Fruit fly (Drosophila melanogaster): Measurements from ENCODE around the gene ect.
A peak's percentile ranks its signal among the peaks of the same experiment; 100 is the strongest.

The ect gene

DNA sequence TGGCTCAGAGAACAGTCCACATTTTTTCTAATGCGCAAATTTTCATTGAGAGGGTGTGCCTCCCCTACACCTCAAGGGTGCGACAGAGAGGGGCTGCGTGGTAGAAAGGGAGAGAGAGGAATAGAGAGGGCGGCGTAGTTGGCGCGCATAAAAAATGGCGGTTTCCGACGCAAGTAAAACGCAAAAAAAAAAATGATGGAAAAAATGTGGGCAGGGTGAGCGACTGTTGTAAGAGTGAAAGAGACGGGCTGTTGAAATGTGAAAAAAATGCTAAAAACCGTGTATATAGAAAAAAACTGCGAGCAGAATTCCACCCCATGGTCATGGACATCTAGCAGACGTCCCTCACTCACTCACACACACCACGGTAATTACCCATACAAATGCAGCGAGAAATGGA is 24.4 kb upstream of the ect start (continued):
- no peak for TF ChIP-seq zf30C (GFP tag; optimal IDR thresholded peaks at IDR 0.05)
- TF ChIP-seq CG18011 (GFP tag; optimal IDR thresholded peaks at IDR 0.05) = no peak
- no peak for TF ChIP-seq CG15073 (GFP tag; optimal IDR thresholded peaks at IDR 0.05)
- no peak for TF ChIP-seq CG16779 (GFP tag; IDR thresholded peaks at IDR 0.05)
- no peak for TF ChIP-seq Atf3 (GFP tag; optimal IDR thresholded peaks at IDR 0.05)
- TF ChIP-seq CG8089 (GFP tag; optimal IDR thresholded peaks at IDR 0.05) = no peak
- peak; percentile 44; the same call in 1 of the 2 replicates for TF ChIP-seq CG10321 (GFP tag; IDR thresholded peaks at IDR 0.05)
- TF ChIP-seq CG17829 (tag; optimal IDR thresholded peaks at IDR 0.05) = no peak
- TF ChIP-seq inv (GFP tag; IDR thresholded peaks at IDR 0.05; ENCODE audit: partially characterized antibody) = no peak
- no peak for TF ChIP-seq Antp (GFP tag; optimal IDR thresholded peaks at IDR 0.05)
- TF ChIP-seq sna (GFP tag; IDR thresholded peaks at IDR 0.05; ENCODE audit: partially characterized antibody) = no peak
- no peak for TF ChIP-seq Chrac-16 (GFP tag; optimal IDR thresholded peaks at IDR 0.05)
- no peak for TF ChIP-seq CG31365 (tag; optimal IDR thresholded peaks at IDR 0.05)
- no peak for TF ChIP-seq dysf (GFP tag; IDR thresholded peaks at IDR 0.05)
- TF ChIP-seq Nf-YC (tag; optimal IDR thresholded peaks at IDR 0.05) = peak; percentile 79
- no peak for TF ChIP-seq CG9727 (GFP tag; optimal IDR thresholded peaks at IDR 0.05)
- TF ChIP-seq Abd-B (GFP tag; optimal IDR thresholded peaks at IDR 0.05) = no peak
- no peak for TF ChIP-seq slp2 (GFP tag; optimal IDR thresholded peaks at IDR 0.05)
- TF ChIP-seq CG4730 (GFP tag; IDR thresholded peaks at IDR 0.05) = no peak
- TF ChIP-seq CG7928 (GFP tag; optimal IDR thresholded peaks at IDR 0.05) = no peak
- no peak for TF ChIP-seq CG18262 (tag; optimal IDR thresholded peaks at IDR 0.05)
- no peak for TF ChIP-seq CG12299 (tag; optimal IDR thresholded peaks at IDR 0.05)
- TF ChIP-seq CG14965 (GFP tag; optimal IDR thresholded peaks at IDR 0.05; ENCODE audit: borderline replicate concordance) = no peak
- TF ChIP-seq eyg (GFP tag; optimal IDR thresholded peaks at IDR 0.05) = no peak
- no peak for TF ChIP-seq Ssrp (tag; optimal IDR thresholded peaks at IDR 0.05)
- TF ChIP-seq jing (GFP tag; optimal IDR thresholded peaks at IDR 0.05) = no peak
- no peak for TF ChIP-seq lov (optimal IDR thresholded peaks at IDR 0.05)
- no peak for TF ChIP-seq lov (GFP tag; IDR thresholded peaks at IDR 0.05)
- no peak for TF ChIP-seq Dp (GFP tag; optimal IDR thresholded peaks at IDR 0.05)
- no peak for TF ChIP-seq btn (GFP tag; optimal IDR thresholded peaks at IDR 0.05)
- no peak for TF ChIP-seq nmo (GFP tag; optimal IDR thresholded peaks at IDR 0.05)
- TF ChIP-seq dm (GFP tag; optimal IDR thresholded peaks at IDR 0.05) = no peak
- TF ChIP-seq Bgb (GFP tag; IDR thresholded peaks at IDR 0.05; ENCODE audit: partially characterized antibody) = peak; percentile 18; the same call in 1 of the 2 replicates
- TF ChIP-seq sens-2 (GFP tag; IDR thresholded peaks at IDR 0.05) = no peak
- TF ChIP-seq CG2199 (GFP tag; IDR thresholded peaks at IDR 0.05) = no peak
- TF ChIP-seq CG18599 (GFP tag; optimal IDR thresholded peaks at IDR 0.05) = no peak
- TF ChIP-seq Lpt (GFP tag; optimal IDR thresholded peaks at IDR 0.05) = no peak
- TF ChIP-seq p53 (GFP tag; optimal IDR thresholded peaks at IDR 0.05) = no peak
- no peak for TF ChIP-seq corto (GFP tag; optimal IDR thresholded peaks at IDR 0.05)
- no peak for TF ChIP-seq NK7.1 (GFP tag; optimal IDR thresholded peaks at IDR 0.05)
- TF ChIP-seq CkIIα-i1 (GFP tag; IDR thresholded peaks at IDR 0.05) = no peak
- no peak for TF ChIP-seq CG12769 (tag; optimal IDR thresholded peaks at IDR 0.05)
- TF ChIP-seq pzg (GFP tag; optimal IDR thresholded peaks at IDR 0.05) = no peak
- no peak for TF ChIP-seq Bteb2 (GFP tag; optimal IDR thresholded peaks at IDR 0.05)
- TF ChIP-seq CG9609 (GFP tag; optimal IDR thresholded peaks at IDR 0.05) = no peak
- TF ChIP-seq CG33213 (GFP tag; optimal IDR thresholded peaks at IDR 0.05) = no peak
- TF ChIP-seq CG12236 (GFP tag; optimal IDR thresholded peaks at IDR 0.05) = no peak
- no peak for TF ChIP-seq Xrp1 (GFP tag; IDR thresholded peaks at IDR 0.05)
- peak; percentile 76 for TF ChIP-seq CG13624 (GFP tag; optimal IDR thresholded peaks at IDR 0.05)
- TF ChIP-seq CG32772 (GFP tag; IDR thresholded peaks at IDR 0.05) = peak; percentile 70
- no peak for TF ChIP-seq CG1792 (GFP tag; optimal IDR thresholded peaks at IDR 0.05)
- TF ChIP-seq Atf6 (GFP tag; IDR thresholded peaks at IDR 0.05) = no peak
- TF ChIP-seq tio (GFP tag; optimal IDR thresholded peaks at IDR 0.05) = no peak
